Fruit fly (Drosophila melanogaster) whole organism, embryonic: ENCODE data around the gene CG10064.

ENCODE experiments used
- Adf1 ChIP-seq: fragments of 200-800 bp; sonication (Bioruptor generic); IDR thresholded peaks from 2 replicates; pipeline ENCODE4 v1.3.6; 2022; ENCODE audit warnings: missing biosample characterization, missing genetic modification characterization
- Atf6 ChIP-seq: fragments of 200-800 bp; sonication (Bioruptor generic); IDR thresholded peaks from 2 replicates; pipeline ENCODE4 v1.3.6; 2022; ENCODE audit warnings: missing biosample characterization, missing genetic modification characterization
- Blimp-1 ChIP-seq: fragments of 200-800 bp; sonication (Bioruptor generic); optimal IDR thresholded peaks from 3 replicates; lab custom pipeline; 2018; ENCODE audit warnings: missing biosample characterization, missing genetic modification characterization, mild to moderate bottlenecking, moderate library complexity, missing genetic modification reagents
- CG1233 ChIP-seq: fragments of 200-800 bp; sonication (Bioruptor generic); optimal IDR thresholded peaks from 4 replicates; lab custom pipeline; 2018; ENCODE audit warnings: missing biosample characterization, mild to moderate bottlenecking, missing genetic modification characterization
- CG12659 ChIP-seq: fragments of 200-800 bp; sonication (Bioruptor generic); optimal IDR thresholded peaks from 3 replicates; lab custom pipeline; 2017; ENCODE audit warnings: mild to moderate bottlenecking, missing biosample characterization, missing genetic modification reagents, missing genetic modification characterization
- CG14014 ChIP-seq: fragments of 200-800 bp; sonication (Bioruptor generic); IDR thresholded peaks from 2 replicates; pipeline ENCODE4 v1.3.6; 2022; ENCODE audit warnings: missing biosample characterization, missing genetic modification characterization
- CG14441 ChIP-seq: fragments of 200-800 bp; sonication (Bioruptor generic); IDR thresholded peaks from 2 replicates; pipeline ENCODE4 v1.3.6; 2022; ENCODE audit warnings: missing biosample characterization, missing genetic modification characterization
- CG1603 ChIP-seq: fragments of 200-800 bp; sonication (Bioruptor generic); optimal IDR thresholded peaks from 2 replicates; lab custom pipeline; 2019; ENCODE audit warnings: missing biosample characterization, mild to moderate bottlenecking, missing genetic modification characterization, moderate library complexity
- CG1792 ChIP-seq: fragments of 200-800 bp; sonication (Bioruptor generic); optimal IDR thresholded peaks from 2 replicates; lab custom pipeline; 2016; ENCODE audit warnings: missing biosample characterization, missing genetic modification characterization
- CG2120 ChIP-seq: fragments of 200-800 bp; sonication (Bioruptor generic); optimal IDR thresholded peaks from 3 replicates; lab custom pipeline; 2016; ENCODE audit warnings: missing biosample characterization, missing genetic modification characterization
- CG32532 ChIP-seq: fragments of 200-800 bp; sonication (Bioruptor generic); IDR thresholded peaks from 2 replicates; pipeline ENCODE4 v1.3.6; 2022; ENCODE audit warnings: missing biosample characterization, missing genetic modification characterization
- CG34376 ChIP-seq: fragments of 200-800 bp; sonication (Bioruptor generic); optimal IDR thresholded peaks from 2 replicates; lab custom pipeline; 2018; ENCODE audit warnings: missing biosample characterization, mild to moderate bottlenecking, missing genetic modification characterization
- CG3726 ChIP-seq: fragments of 200-800 bp; sonication (Bioruptor generic); IDR thresholded peaks from 3 replicates; pipeline ENCODE4, ENCODE4 v1.3.6; 2022; ENCODE audit warnings: missing biosample characterization, missing genetic modification characterization
- CG4282 ChIP-seq: fragments of 200-800 bp; sonication (Bioruptor generic); optimal IDR thresholded peaks from 2 replicates; lab custom pipeline; 2016; ENCODE audit warnings: missing biosample characterization, missing genetic modification characterization
- CG4820 ChIP-seq: fragments of 200-800 bp; sonication (Bioruptor generic); optimal IDR thresholded peaks from 3 replicates; lab custom pipeline; 2016; ENCODE audit warnings: missing biosample characterization, missing genetic modification characterization
- CG5180 ChIP-seq: fragments of 200-800 bp; sonication (Bioruptor generic); optimal IDR thresholded peaks from 3 replicates; lab custom pipeline; 2017; ENCODE audit warnings: missing biosample characterization, missing genetic modification characterization, mild to moderate bottlenecking, moderate library complexity, missing genetic modification reagents
- CG7357 ChIP-seq: fragments of 200-800 bp; sonication (Bioruptor generic); IDR thresholded peaks from 3 replicates; pipeline ENCODE4 v1.3.6; 2022; ENCODE audit warnings: missing biosample characterization, missing genetic modification characterization
- CoRest ChIP-seq: fragments of 200-800 bp; sonication (Bioruptor generic); optimal IDR thresholded peaks from 3 replicates; lab custom pipeline; 2018; ENCODE audit warnings: missing biosample characterization, mild to moderate bottlenecking, missing genetic modification characterization, moderate library complexity
- Doc3 ChIP-seq: fragments of 200-800 bp; sonication (Bioruptor generic); IDR thresholded peaks from 3 replicates; pipeline ENCODE4 v1.3.6; 2022; ENCODE audit warnings: missing biosample characterization, missing genetic modification characterization; ENCODE audit not compliant: partially characterized antibody
- Fer3 ChIP-seq: fragments of 200-800 bp; sonication (Bioruptor generic); optimal IDR thresholded peaks from 2 replicates; lab custom pipeline; 2018; ENCODE audit warnings: missing biosample characterization, mild to moderate bottlenecking, missing genetic modification characterization, moderate library complexity
- H15 ChIP-seq: fragments of 200-800 bp; sonication (Bioruptor generic); IDR thresholded peaks from 3 replicates; pipeline ENCODE4 v1.3.6; 2022; ENCODE audit warnings: missing biosample characterization, missing genetic modification characterization
- H2.0 ChIP-seq: fragments of 200-800 bp; sonication (Bioruptor generic); IDR thresholded peaks from 2 replicates; pipeline ENCODE4 v1.3.6; 2022; ENCODE audit warnings: missing biosample characterization, missing genetic modification characterization
- Hr39 ChIP-seq: fragments of >200 bp; optimal IDR thresholded peaks from 2 replicates; lab custom pipeline; 2017
- Lim3 ChIP-seq: fragments of 200-800 bp; sonication (Bioruptor generic); IDR thresholded peaks from 2 replicates; pipeline ENCODE4 v1.3.6; 2022; ENCODE audit warnings: missing biosample characterization, missing genetic modification characterization
- Mrtf ChIP-seq: fragments of 200-800 bp; sonication (Bioruptor generic); IDR thresholded peaks from 3 replicates; pipeline ENCODE4 v1.3.6; 2022; ENCODE audit warnings: missing biosample characterization, missing genetic modification characterization
- Scr ChIP-seq: fragments of 200-800 bp; sonication (Bioruptor generic); IDR thresholded peaks from 2 replicates; pipeline ENCODE4 v1.3.6; 2022; ENCODE audit warnings: missing biosample characterization, missing genetic modification characterization; ENCODE audit not compliant: partially characterized antibody
- YL-1 ChIP-seq: fragments of 200-800 bp; sonication (Bioruptor generic); optimal IDR thresholded peaks from 3 replicates; lab custom pipeline; 2017; ENCODE audit warnings: missing biosample characterization, mild to moderate bottlenecking, missing genetic modification characterization
- ac ChIP-seq: fragments of 200-800 bp; sonication (Bioruptor generic); optimal IDR thresholded peaks from 3 replicates; lab custom pipeline; 2017; ENCODE audit warnings: missing biosample characterization, mild to moderate bottlenecking, missing genetic modification characterization
- bigmax ChIP-seq: fragments of 200-800 bp; sonication (Bioruptor generic); optimal IDR thresholded peaks from 2 replicates; lab custom pipeline; 2018; ENCODE audit warnings: missing biosample characterization, mild to moderate bottlenecking, missing genetic modification characterization
- br ChIP-seq: fragments of >200 bp; optimal IDR thresholded peaks from 2 replicates; lab custom pipeline; 2017
- croc ChIP-seq: fragments of 200-800 bp; sonication (Bioruptor generic); conservative IDR thresholded peaks from 3 replicates; pipeline ENCODE4 v1.3.6; 2022; ENCODE audit warnings: missing biosample characterization, missing genetic modification characterization
- crol ChIP-seq: fragments of 200-800 bp; sonication (Bioruptor generic); IDR thresholded peaks from 2 replicates; pipeline ENCODE4 v1.3.6; 2022; ENCODE audit warnings: missing biosample characterization, missing genetic modification characterization
- crp ChIP-seq, 2 experiments: fragments of 200-800 bp; sonication (Bioruptor generic); optimal IDR thresholded peaks; 2 replicates in 1 of 2; 3 replicates in 1 of 2; lab custom pipeline; 2017; ENCODE audit warnings: missing biosample characterization in 2 of 2, missing genetic modification characterization in 2 of 2, mild to moderate bottlenecking in 1 of 2, moderate library complexity in 1 of 2
- dmrt11E ChIP-seq: fragments of 200-800 bp; sonication (Bioruptor generic); optimal IDR thresholded peaks from 3 replicates; lab custom pipeline; 2018; ENCODE audit warnings: missing biosample characterization, mild to moderate bottlenecking, missing genetic modification characterization, moderate library complexity
- ems ChIP-seq: fragments of 200-800 bp; sonication (Bioruptor generic); optimal IDR thresholded peaks from 3 replicates; lab custom pipeline; 2016; ENCODE audit warnings: missing biosample characterization, missing genetic modification characterization
- eve ChIP-seq, 2 experiments: fragments of >200 bp; optimal IDR thresholded peaks; 2 replicates each; lab custom pipeline; 2017; ENCODE audit warnings: missing biosample characterization in 2 of 2, missing genetic modification characterization in 2 of 2
- gro ChIP-seq: fragments of 200-800 bp; sonication (Bioruptor generic); optimal IDR thresholded peaks from 2 replicates; lab custom pipeline; 2016; ENCODE audit warnings: missing biosample characterization, missing genetic modification characterization
- gsb-n ChIP-seq: fragments of 200-800 bp; sonication (Bioruptor generic); optimal IDR thresholded peaks from 3 replicates; lab custom pipeline; 2018; ENCODE audit warnings: missing biosample characterization, mild to moderate bottlenecking, missing genetic modification characterization
- jing ChIP-seq: fragments of 200-800 bp; sonication (Bioruptor generic); optimal IDR thresholded peaks from 2 replicates; lab custom pipeline; 2018; ENCODE audit warnings: missing biosample characterization, mild to moderate bottlenecking, missing genetic modification characterization
- jumu ChIP-seq: fragments of 200-800 bp; sonication (Bioruptor generic); optimal IDR thresholded peaks from 3 replicates; lab custom pipeline; 2016; ENCODE audit warnings: missing biosample characterization, missing genetic modification characterization
- luna ChIP-seq: fragments of 200-800 bp; sonication (Bioruptor generic); optimal IDR thresholded peaks from 2 replicates; lab custom pipeline; 2016; ENCODE audit warnings: missing biosample characterization, missing genetic modification characterization
- nau ChIP-seq: fragments of 200-800 bp; sonication (Bioruptor generic); optimal IDR thresholded peaks from 3 replicates; lab custom pipeline; 2017; ENCODE audit warnings: missing biosample characterization, mild to moderate bottlenecking, missing genetic modification characterization, missing genetic modification reagents
- otp ChIP-seq: fragments of 200-800 bp; sonication (Bioruptor generic); IDR thresholded peaks from 3 replicates; pipeline ENCODE4, ENCODE4 v1.3.6; 2022; ENCODE audit warnings: missing biosample characterization, missing genetic modification characterization
- peb ChIP-seq: fragments of 200-800 bp; sonication (Bioruptor generic); IDR thresholded peaks from 2 replicates; pipeline ENCODE4 v1.3.6; 2022; ENCODE audit warnings: missing biosample characterization, missing genetic modification characterization
- rib ChIP-seq: fragments of 200-800 bp; sonication (Bioruptor generic); IDR thresholded peaks from 2 replicates; pipeline ENCODE4 v1.3.6; 2022; ENCODE audit warnings: missing biosample characterization, missing genetic modification characterization
- schlank ChIP-seq: fragments of 200-800 bp; sonication (Bioruptor generic); optimal IDR thresholded peaks from 2 replicates; lab custom pipeline; 2018; ENCODE audit warnings: missing biosample characterization, mild to moderate bottlenecking, missing genetic modification characterization
- sim ChIP-seq: fragments of 200-800 bp; sonication (Bioruptor generic); IDR thresholded peaks from 2 replicates; pipeline ENCODE4 v1.3.6; 2022; ENCODE audit warnings: missing biosample characterization, missing genetic modification characterization
- sna ChIP-seq: fragments of 200-800 bp; sonication (Bioruptor generic); IDR thresholded peaks from 2 replicates; pipeline ENCODE4 v1.3.6; 2022; ENCODE audit warnings: missing biosample characterization, missing genetic modification characterization; ENCODE audit not compliant: partially characterized antibody
- tap ChIP-seq: fragments of 200-800 bp; optimal IDR thresholded peaks from 3 replicates; lab custom pipeline; 2019; ENCODE audit warnings: missing biosample characterization, mild to moderate bottlenecking, missing genetic modification characterization, moderate library complexity

CG10064 gene

DNA sequence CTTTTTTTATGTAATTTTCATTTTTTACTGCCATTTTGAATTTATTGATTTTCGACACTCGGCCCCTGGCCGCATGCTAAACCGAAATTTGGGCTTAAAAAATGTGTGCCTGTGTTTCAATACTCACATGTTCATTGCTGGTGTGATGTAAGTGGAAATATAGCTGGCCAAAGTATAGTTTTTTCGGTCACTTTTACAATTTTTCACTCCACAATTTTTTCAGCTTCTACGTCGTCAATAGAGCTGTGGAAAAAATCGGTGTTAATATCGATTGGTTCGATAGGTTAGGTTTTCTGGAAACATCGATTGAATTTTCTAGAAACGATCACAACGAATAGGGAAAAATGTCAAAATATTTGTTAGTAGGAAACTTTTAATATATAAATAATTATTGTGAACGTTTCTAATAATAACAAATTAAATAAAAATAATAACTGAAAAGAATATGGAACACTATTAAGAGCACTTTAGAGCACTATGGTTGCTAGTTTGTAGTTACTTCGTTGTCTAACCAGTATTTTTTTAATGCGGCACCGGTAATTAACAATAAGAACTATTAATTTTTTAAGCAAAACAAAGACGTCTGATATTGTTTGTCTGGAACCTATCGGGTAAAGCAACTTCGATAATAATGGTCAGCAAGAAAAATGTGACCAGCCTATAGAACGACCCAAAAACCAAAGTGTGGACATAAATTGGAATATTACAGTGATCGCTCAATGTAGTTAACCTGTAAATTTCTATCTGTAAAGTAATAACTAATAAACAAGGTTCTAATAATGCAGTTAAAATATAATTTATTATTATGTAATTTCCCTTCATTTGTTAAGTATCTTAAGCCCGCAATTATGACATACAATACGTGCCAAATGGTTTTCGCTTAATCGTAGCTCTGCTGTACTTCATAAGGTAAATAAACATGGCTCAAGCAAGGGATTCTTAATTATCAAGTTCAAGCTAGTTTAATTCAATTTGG is 12.2 kb downstream of the CG10064 start, which contains the start of the genes CG10077 and CG9948 (continued):
- TF ChIP-seq bigmax (peak; percentile 19), CoRest (peak; percentile 91), sna (peak; percentile 60), peb (GFP tag; lab: Robert Waterston, UW) (peak; percentile 84), CG1603 (tag; lab: Kevin White, UChicago) (peak; percentile 90), schlank (tag; lab: Kevin White, UChicago) (peak; percentile 56), jing (GFP tag; lab: Kevin White, UChicago) (peak; percentile 64), CG14014 (GFP tag; lab: Robert Waterston, UW) (peak; percentile 94), CG1792 (GFP tag; lab: Kevin White, UChicago) (no peak), Blimp-1 (GFP tag; lab: Kevin White, UChicago) (peak; percentile 85), YL-1 (peak; percentile 87), Scr (peak; percentile 86), gro (GFP tag; lab: Kevin White, UChicago) (peak; percentile 31), br (no peak), CG32532 (GFP tag; lab: Robert Waterston, UW) (peak; percentile 95), CG34376 (GFP tag; lab: Kevin White, UChicago) (peak; percentile 77), CG12659 (GFP tag; lab: Kevin White, UChicago) (peak; percentile 86), CG14441 (GFP tag; lab: Robert Waterston, UW) (peak; percentile 91), eve (GFP tag; optimal IDR thresholded peaks at IDR 0.05; lab: Kevin White, UChicago) (no peak), CG3726 (GFP tag; lab: Robert Waterston, UW) (peak; percentile 60; the same call in 1 of the 3 replicates), tap (tag; lab: Kevin White, UChicago) (peak; percentile 91), Adf1 (GFP tag; lab: Robert Waterston, UW) (peak; percentile 47), luna (GFP tag; lab: Kevin White, UChicago) (peak; percentile 1), rib (GFP tag; lab: Robert Waterston, UW) (peak; percentile 62), CG2120 (GFP tag; lab: Kevin White, UChicago) (peak; percentile 89), crp (GFP tag; optimal IDR thresholded peaks at IDR 0.05; lab: Kevin White, UChicago) (peak in 1 of 2 experiments; percentile 50), Fer3 (peak; percentile 92), jumu (GFP tag; lab: Kevin White, UChicago) (peak; percentile 38), H15 (GFP tag; lab: Robert Waterston, UW) (peak; percentile 88), crol (GFP tag; lab: Robert Waterston, UW) (no peak), croc (GFP tag; lab: Robert Waterston, UW) (peak; percentile 86), CG1233 (GFP tag; lab: Kevin White, UChicago) (peak; percentile 86), H2.0 (GFP tag; lab: Robert Waterston, UW) (peak; percentile 92), Doc3 (GFP tag; lab: Robert Waterston, UW) (peak; percentile 82), Atf6 (GFP tag; lab: Robert Waterston, UW) (peak; percentile 93), Lim3 (GFP tag; lab: Robert Waterston, UW) (peak; percentile 55), ac (GFP tag; lab: Kevin White, UChicago) (peak; percentile 28), gsb-n (tag; lab: Kevin White, UChicago) (peak; percentile 85), dmrt11E (tag; lab: Kevin White, UChicago) (peak; percentile 89), nau (GFP tag; lab: Kevin White, UChicago) (peak; percentile 76), sim (GFP tag; lab: Robert Waterston, UW) (peak; percentile 75; the same call in 1 of the 2 replicates), ems (GFP tag; lab: Kevin White, UChicago) (peak; percentile 67), Mrtf (GFP tag; lab: Robert Waterston, UW) (peak; percentile 88), CG4820 (GFP tag; lab: Kevin White, UChicago) (peak; percentile 78), CG4282 (no peak), CG7357 (GFP tag; lab: Robert Waterston, UW) (peak; percentile 77), otp (GFP tag; lab: Robert Waterston, UW) (peak; percentile 83), CG5180 (GFP tag; lab: Kevin White, UChicago) (peak; percentile 65), Hr39 (lab: Kevin White, UChicago) (no peak)
